Worm (Caenorhabditis elegans) whole organism, mixed stage, embryonic: ENCODE measurements around the gene btbd-10.

Experiments
- ces-1 ChIP-seq: fragments of 150-350 bp; optimal IDR thresholded peaks from 2 replicates; lab custom pipeline; 2014; ENCODE audit warnings: missing biosample characterization, missing genetic modification reagents, missing genetic modification characterization
- nhr-237 ChIP-seq: fragments of 150-350 bp; optimal IDR thresholded peaks from 2 replicates; lab custom pipeline; 2014; ENCODE audit warnings: missing biosample characterization, missing genetic modification characterization
- nhr-28 ChIP-seq: fragments of 150-350 bp; optimal IDR thresholded peaks from 2 replicates; lab custom pipeline; 2014; ENCODE audit warnings: missing biosample characterization, missing genetic modification characterization
- nhr-76 ChIP-seq: sonication (generic microtip); optimal IDR thresholded peaks from 2 replicates; lab custom pipeline; 2017; ENCODE audit warnings: missing biosample characterization, missing genetic modification characterization
- pha-4 ChIP-seq: fragments of 150-350 bp; optimal IDR thresholded peaks from 2 replicates; lab custom pipeline; 2018; ENCODE audit warnings: missing biosample characterization, missing genetic modification reagents, missing genetic modification characterization
- snpc-4 ChIP-seq: fragments of 150-350 bp; optimal IDR thresholded peaks from 2 replicates; lab custom pipeline; 2014; ENCODE audit warnings: missing biosample characterization, missing genetic modification characterization
- unc-39 ChIP-seq: fragments of 150-350 bp; optimal IDR thresholded peaks from 2 replicates; lab custom pipeline; 2014; ENCODE audit warnings: missing biosample characterization, missing genetic modification characterization
- unc-62 ChIP-seq: fragments of 150-350 bp; optimal IDR thresholded peaks from 2 replicates; lab custom pipeline; 2014; ENCODE audit warnings: missing biosample characterization, missing genetic modification reagents, missing genetic modification characterization

DNA sequence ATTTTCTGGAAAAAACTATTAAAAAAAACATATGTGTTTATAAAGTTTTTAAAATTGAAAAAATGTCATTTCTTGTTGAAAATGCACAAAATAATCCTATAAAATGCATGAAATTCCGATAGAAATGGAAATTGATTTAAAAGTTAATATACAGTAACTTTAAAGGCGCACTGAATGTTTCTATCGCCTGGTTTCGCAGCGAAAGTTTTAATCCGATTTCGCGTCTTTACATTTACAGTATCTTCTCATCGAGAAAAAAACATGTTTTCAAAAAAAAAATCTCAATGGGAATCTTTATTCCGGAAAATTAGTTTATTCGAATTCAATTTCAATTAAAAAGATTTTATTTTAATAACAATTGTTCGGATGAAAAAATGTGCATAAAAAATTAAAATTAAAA, 9.4 kb downstream of the btbd-10 start, which contains the start of gene R05F9.11:
- no peak for TF ChIP-seq snpc-4 (tag; lab: Kevin White, UChicago)
- no peak for TF ChIP-seq pha-4 (tag; lab: Kevin White, UChicago)
- TF ChIP-seq unc-62 (GFP tag; lab: Kevin White, UChicago) = no peak
- TF ChIP-seq ces-1 (GFP tag; lab: Kevin White, UChicago) = no peak
- no peak for TF ChIP-seq nhr-237 (tag; lab: Kevin White, UChicago)
- no peak for TF ChIP-seq nhr-76 (tag; lab: Kevin White, UChicago)
- TF ChIP-seq unc-39 (tag; lab: Kevin White, UChicago) = no peak
- no peak for TF ChIP-seq nhr-28 (tag; lab: Kevin White, UChicago)
